Worm (Caenorhabditis elegans) whole organism, mixed stage, embryonic: Measurements from ENCODE around the gene R07B7.9.

Experiments
- M03D4.4 ChIP-seq: sonication (generic microtip); optimal IDR thresholded peaks from 2 replicates; lab custom pipeline; 2017; ENCODE audit warnings: mild to moderate bottlenecking, missing genetic modification characterization, missing compliant biosample characterization
- bed-3 ChIP-seq: fragments of 200-800 bp; sonication (Bioruptor generic); optimal IDR thresholded peaks from 3 replicates; lab custom pipeline; 2018; ENCODE audit warnings: mild to moderate bottlenecking, missing genetic modification characterization, moderate library complexity, missing compliant biosample characterization
- ceh-39 ChIP-seq: fragments of 150-350 bp; optimal IDR thresholded peaks from 2 replicates; lab custom pipeline; 2014; ENCODE audit warnings: missing biosample characterization, missing genetic modification characterization
- ceh-43 ChIP-seq: fragments of 200-800 bp; sonication (Bioruptor generic); optimal IDR thresholded peaks from 2 replicates; lab custom pipeline; 2018; ENCODE audit warnings: mild to moderate bottlenecking, missing genetic modification characterization, moderate library complexity, missing compliant biosample characterization
- ces-1 ChIP-seq: fragments of 150-350 bp; optimal IDR thresholded peaks from 2 replicates; lab custom pipeline; 2014; ENCODE audit warnings: missing biosample characterization, missing genetic modification reagents, missing genetic modification characterization
- cnd-1 ChIP-seq: fragments of 200-800 bp; sonication (Bioruptor generic); optimal IDR thresholded peaks from 2 replicates; lab custom pipeline; 2018; ENCODE audit warnings: mild to moderate bottlenecking, missing genetic modification characterization, missing compliant biosample characterization
- drap-1 ChIP-seq: fragments of 200-800 bp; sonication (Bioruptor generic); optimal IDR thresholded peaks from 3 replicates; lab custom pipeline; 2018; ENCODE audit warnings: mild to moderate bottlenecking, missing genetic modification characterization, missing compliant biosample characterization
- elt-1 ChIP-seq: sonication (generic microtip); optimal IDR thresholded peaks from 2 replicates; lab custom pipeline; 2017; ENCODE audit warnings: missing genetic modification characterization, mild to moderate bottlenecking, missing compliant biosample characterization, antibody characterized with exemption, moderate library complexity, borderline replicate concordance; ENCODE audit not compliant: insufficient read depth
- elt-3 ChIP-seq: fragments of 150-350 bp; optimal IDR thresholded peaks from 2 replicates; lab custom pipeline; 2014; ENCODE audit warnings: missing biosample characterization, missing genetic modification characterization
- flh-1 ChIP-seq: fragments of 200-800 bp; sonication (Bioruptor generic); optimal IDR thresholded peaks from 2 replicates; lab custom pipeline; 2018; ENCODE audit warnings: mild to moderate bottlenecking, missing genetic modification characterization, moderate library complexity, missing compliant biosample characterization
- lin-13 ChIP-seq: fragments of 150-350 bp; optimal IDR thresholded peaks from 2 replicates; lab custom pipeline; 2014; ENCODE audit warnings: missing biosample characterization, missing genetic modification characterization
- mep-1 ChIP-seq: fragments of 150-350 bp; optimal IDR thresholded peaks from 2 replicates; lab custom pipeline; 2017; ENCODE audit warnings: missing biosample characterization, missing genetic modification reagents, missing genetic modification characterization, inconsistent platforms
- nhr-2 ChIP-seq: fragments of 150-350 bp; optimal IDR thresholded peaks from 2 replicates; lab custom pipeline; 2014; ENCODE audit warnings: missing biosample characterization, missing genetic modification characterization
- nhr-28 ChIP-seq: fragments of 150-350 bp; optimal IDR thresholded peaks from 2 replicates; lab custom pipeline; 2014; ENCODE audit warnings: missing biosample characterization, missing genetic modification characterization
- nhr-76 ChIP-seq: sonication (generic microtip); optimal IDR thresholded peaks from 2 replicates; lab custom pipeline; 2017; ENCODE audit warnings: missing biosample characterization, missing genetic modification characterization
- sptf-1 ChIP-seq: sonication (generic microtip); optimal IDR thresholded peaks from 2 replicates; lab custom pipeline; 2017; ENCODE audit warnings: mild to moderate bottlenecking, missing genetic modification characterization, moderate library complexity, missing compliant biosample characterization
- tbx-8 ChIP-seq: fragments of 200-800 bp; sonication (Bioruptor generic); optimal IDR thresholded peaks from 2 replicates; lab custom pipeline; 2018; ENCODE audit warnings: mild to moderate bottlenecking, missing genetic modification characterization, moderate library complexity, missing compliant biosample characterization
- unc-39 ChIP-seq: fragments of 150-350 bp; optimal IDR thresholded peaks from 2 replicates; lab custom pipeline; 2014; ENCODE audit warnings: missing biosample characterization, missing genetic modification characterization
- unc-62 ChIP-seq: fragments of 150-350 bp; optimal IDR thresholded peaks from 2 replicates; lab custom pipeline; 2014; ENCODE audit warnings: missing biosample characterization, missing genetic modification reagents, missing genetic modification characterization
- zip-8 ChIP-seq: fragments of 150-350 bp; optimal IDR thresholded peaks from 2 replicates; lab custom pipeline; 2014; ENCODE audit warnings: missing biosample characterization, missing genetic modification characterization
- ztf-11 ChIP-seq: fragments of 150-350 bp; optimal IDR thresholded peaks from 2 replicates; lab custom pipeline; 2014; ENCODE audit warnings: missing biosample characterization, missing genetic modification characterization

The R07B7.9 gene

ce11 chrV:12033841-12034240 is 46.3 kb downstream of the R07B7.9 start:
- TF ChIP-seq drap-1 (no peak), lin-13 (no peak), ces-1 (GFP tag; lab: Kevin White, UChicago) (peak; percentile 73), elt-3 (tag; lab: Kevin White, UChicago) (no peak), nhr-28 (no peak), tbx-8 (GFP tag; lab: Kevin White, UChicago) (no peak), ceh-39 (tag; lab: Kevin White, UChicago) (no peak), zip-8 (tag; lab: Kevin White, UChicago) (no peak)

DNA sequence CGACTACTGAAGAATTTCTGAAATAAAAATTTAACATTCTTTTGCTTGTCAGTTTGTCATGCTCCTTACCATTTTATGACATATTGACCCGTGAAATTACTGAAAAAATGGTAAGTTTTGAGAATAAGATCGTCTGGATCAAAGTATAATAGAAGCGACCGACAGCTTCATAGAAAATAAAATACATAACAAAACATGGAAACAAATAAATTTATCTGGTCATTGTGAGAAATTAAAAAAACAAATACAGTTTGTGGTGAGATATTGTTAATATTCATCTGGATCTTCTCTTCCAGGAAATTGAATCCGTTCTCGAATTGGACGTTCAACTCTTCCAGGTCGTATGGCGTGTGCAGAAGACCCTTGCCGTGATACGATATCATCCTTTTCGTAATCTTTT is 48.1 kb downstream of the R07B7.9 start, which contains the start of gene pkc-1:
Gene pkc-1, minus strand, starts transcription at position 101 of the 400 bp plus-strand sequence.
- TF ChIP-seq unc-39 (no peak), elt-1 (no peak), cnd-1 (tag; lab: Kevin White, UChicago) (no peak), nhr-28 (no peak), flh-1 (no peak), ceh-39 (tag; lab: Kevin White, UChicago) (no peak), ceh-43 (GFP tag; lab: Kevin White, UChicago) (no peak), ztf-11 (no peak), mep-1 (tag; lab: Kevin White, UChicago) (no peak)

ce11 chrV:12028151-12028550 is 52.0 kb downstream of the R07B7.9 start:
- no peak for TF ChIP-seq nhr-2 (tag; lab: Kevin White, UChicago)
- TF ChIP-seq ces-1 (GFP tag; lab: Kevin White, UChicago), result no peak
- no peak for TF ChIP-seq unc-62 (GFP tag; lab: Kevin White, UChicago)
- no peak for TF ChIP-seq M03D4.4 (tag; lab: Kevin White, UChicago)
- TF ChIP-seq unc-39, result no peak
- TF ChIP-seq sptf-1 (tag; lab: Kevin White, UChicago), result no peak
- no peak for TF ChIP-seq mep-1 (tag; lab: Kevin White, UChicago)
- TF ChIP-seq bed-3, result no peak
- no peak for TF ChIP-seq elt-3 (tag; lab: Kevin White, UChicago)
- no peak for TF ChIP-seq nhr-76 (tag; lab: Kevin White, UChicago)
